Fruit fly (Drosophila melanogaster): ENCODE measurements around the gene Gbeta5.

The Gbeta5 gene

dm6 chrX:8152077-8152476 lies at the start of gene Gbeta5:
Gene Gbeta5, minus strand, starts transcription at chrX:8152275.
- TF ChIP-seq noc (tag; optimal IDR thresholded peaks at IDR 0.05) = no peak

dm6 chrX:8198935-8199580 lies 47.0 kb upstream of the Gbeta5 start:
- TF ChIP-seq noc (tag; optimal IDR thresholded peaks at IDR 0.05) = peak; percentile 57

- no peak for TF ChIP-seq noc (tag; optimal IDR thresholded peaks at IDR 0.05)
Observed at dm6 chrX:8196598-8197228, 44.6 kb upstream of the Gbeta5 start.

- TF ChIP-seq noc (tag; optimal IDR thresholded peaks at IDR 0.05) = no peak
Observed at dm6 chrX:8196157-8196526, 44.1 kb upstream of the Gbeta5 start.

- TF ChIP-seq noc (tag; optimal IDR thresholded peaks at IDR 0.05) = no peak
Observed at dm6 chrX:8195449-8196156, 43.5 kb upstream of the Gbeta5 start.

dm6 chrX:8194559-8194958 lies 42.5 kb upstream of the Gbeta5 start:
- no peak for TF ChIP-seq noc (tag; optimal IDR thresholded peaks at IDR 0.05)

- no peak for TF ChIP-seq noc (tag; optimal IDR thresholded peaks at IDR 0.05)
Observed at dm6 chrX:8193017-8193556, 41.0 kb upstream of the Gbeta5 start.

- no peak for TF ChIP-seq noc (tag; optimal IDR thresholded peaks at IDR 0.05)
Observed at dm6 chrX:8192191-8192590, 40.1 kb upstream of the Gbeta5 start.

- no peak for TF ChIP-seq noc (tag; optimal IDR thresholded peaks at IDR 0.05)
Observed at dm6 chrX:8179858-8180257, 27.8 kb upstream of the Gbeta5 start.

dm6 chrX:8178989-8179388 lies 26.9 kb upstream of the Gbeta5 start:
- TF ChIP-seq noc (tag; optimal IDR thresholded peaks at IDR 0.05) = no peak

dm6 chrX:8178165-8178955 lies 26.3 kb upstream of the Gbeta5 start, which contains the start of gene sdt:
Gene sdt, plus strand, starts transcription at chrX:8178549.
- TF ChIP-seq noc (tag; optimal IDR thresholded peaks at IDR 0.05) = no peak

dm6 chrX:8177742-8178141 lies 25.7 kb upstream of the Gbeta5 start:
- no peak for TF ChIP-seq noc (tag; optimal IDR thresholded peaks at IDR 0.05)

- TF ChIP-seq noc (tag; optimal IDR thresholded peaks at IDR 0.05) = no peak
Observed at dm6 chrX:8177030-8177349, 24.9 kb upstream of the Gbeta5 start, which contains the start of gene slpr. Gene slpr, minus strand, starts transcription at chrX:8177185.

- TF ChIP-seq noc (tag; optimal IDR thresholded peaks at IDR 0.05) = no peak
Observed at dm6 chrX:8176291-8177029, 24.4 kb upstream of the Gbeta5 start.

- no peak for TF ChIP-seq noc (tag; optimal IDR thresholded peaks at IDR 0.05)
Observed at dm6 chrX:8170166-8170565, 18.1 kb upstream of the Gbeta5 start, which contains the start of gene CG2278. Gene CG2278, minus strand, starts transcription at chrX:8170266.
